Worm (Caenorhabditis elegans) whole organism, midembryonic: ENCODE measurements around the gene srx-17.

Source experiments
- flt-1 ChIP-seq: fragments of 200-800 bp; sonication (Bioruptor generic); IDR thresholded peaks from 2 replicates; pipeline ENCODE4 v1.3.6; 2022; ENCODE audit warnings: missing genetic modification characterization, missing compliant biosample characterization
- med-1 ChIP-seq: sonication (generic microtip); optimal IDR thresholded peaks from 2 replicates; lab custom pipeline; 2017; ENCODE audit warnings: missing genetic modification characterization, mild to moderate bottlenecking, missing compliant biosample characterization, antibody characterized with exemption, missing genetic modification reagents; ENCODE audit not compliant: insufficient read depth
- ref-1 ChIP-seq: fragments of 200-800 bp; sonication (Bioruptor generic); conservative IDR thresholded peaks from 2 replicates; pipeline ENCODE4 v1.3.6; 2022; ENCODE audit warnings: missing genetic modification reagents, missing genetic modification characterization, missing compliant biosample characterization
- tab-1 ChIP-seq: fragments of 200-800 bp; sonication (Bioruptor generic); IDR thresholded peaks from 2 replicates; pipeline ENCODE4 v1.3.6; 2022; ENCODE audit warnings: missing genetic modification characterization, missing compliant biosample characterization

ce11 chrV:13850170-13850569, 9.2 kb downstream of the srx-17 start, which contains the start of gene hpx-2:
- TF ChIP-seq ref-1 (GFP tag; lab: Robert Waterston, UW) (no peak), tab-1 (GFP tag; lab: Robert Waterston, UW) (no peak), med-1 (GFP tag; lab: Kevin White, UChicago) (no peak), flt-1 (GFP tag; lab: Robert Waterston, UW) (no peak)
